Fruit fly (Drosophila melanogaster): ENCODE results near the gene CG1440.

Gene CG1440

dm6 chrX:8436656-8437284 is at the start of gene CG1440:
Gene CG1440, plus strand, starts transcription at chrX:8437057.
- TF ChIP-seq sv (GFP tag; optimal IDR thresholded peaks at IDR 0.05) (peak; percentile 6), OdsH (GFP tag; optimal IDR thresholded peaks at IDR 0.05) (no peak), CG32264 (GFP tag; optimal IDR thresholded peaks at IDR 0.05) (no peak), foxo (GFP tag; optimal IDR thresholded peaks at IDR 0.05) (no peak), dmrt93B (GFP tag; optimal IDR thresholded peaks at IDR 0.05) (no peak), CG9705 (GFP tag; optimal IDR thresholded peaks at IDR 0.05) (peak; percentile 20), pan (optimal IDR thresholded peaks at IDR 0.05) (no peak), usp (GFP tag; optimal IDR thresholded peaks at IDR 0.05) (no peak), Vsx2 (GFP tag; optimal IDR thresholded peaks at IDR 0.05; ENCODE audit: partially characterized antibody) (no peak), h (GFP tag; optimal IDR thresholded peaks at IDR 0.05) (no peak), Myc (optimal IDR thresholded peaks at IDR 0.05) (no peak)

DNA sequence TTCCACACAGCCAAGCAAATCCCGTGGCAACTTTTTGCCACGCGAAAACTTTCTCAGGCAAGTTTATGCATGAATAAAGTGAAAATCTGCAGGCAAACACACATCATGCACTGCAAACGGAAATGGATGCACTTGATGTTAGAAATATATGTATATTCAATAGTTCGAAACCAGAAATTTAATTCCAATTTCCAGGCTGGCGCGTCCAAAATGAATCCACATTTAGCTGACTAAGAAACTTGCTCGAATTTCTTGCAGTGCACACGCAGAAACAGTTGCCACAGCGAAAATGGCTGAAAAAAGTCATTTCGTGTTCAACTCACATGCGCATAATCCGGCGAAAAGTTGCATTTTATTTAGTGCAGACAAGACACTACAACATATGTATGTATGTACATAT is 40.2 kb upstream of the CG1440 start:
- no peak for TF ChIP-seq lola (GFP tag; optimal IDR thresholded peaks at IDR 0.05)
- no peak for TF ChIP-seq fru (GFP tag; optimal IDR thresholded peaks at IDR 0.05)
- no peak for TF ChIP-seq dl (GFP tag; optimal IDR thresholded peaks at IDR 0.05; ENCODE audit: insufficient read depth in 1 of 2, partially characterized antibody in 2 of 2)
- TF ChIP-seq Sp1 (GFP tag; optimal IDR thresholded peaks at IDR 0.05) = no peak
- no peak for TF ChIP-seq dsf (GFP tag; optimal IDR thresholded peaks at IDR 0.05; ENCODE audit: borderline replicate concordance)
- no peak for TF ChIP-seq Myc (optimal IDR thresholded peaks at IDR 0.05)
- TF ChIP-seq sv (GFP tag; optimal IDR thresholded peaks at IDR 0.05) = no peak
- TF ChIP-seq N (GFP tag; optimal IDR thresholded peaks at IDR 0.05) = no peak
- no peak for TF ChIP-seq CrebA (GFP tag; optimal IDR thresholded peaks at IDR 0.05; ENCODE audit: borderline replicate concordance)
- no peak for TF ChIP-seq brk (GFP tag; optimal IDR thresholded peaks at IDR 0.05)
- TF ChIP-seq GATAd (GFP tag; optimal IDR thresholded peaks at IDR 0.05) = no peak

DNA sequence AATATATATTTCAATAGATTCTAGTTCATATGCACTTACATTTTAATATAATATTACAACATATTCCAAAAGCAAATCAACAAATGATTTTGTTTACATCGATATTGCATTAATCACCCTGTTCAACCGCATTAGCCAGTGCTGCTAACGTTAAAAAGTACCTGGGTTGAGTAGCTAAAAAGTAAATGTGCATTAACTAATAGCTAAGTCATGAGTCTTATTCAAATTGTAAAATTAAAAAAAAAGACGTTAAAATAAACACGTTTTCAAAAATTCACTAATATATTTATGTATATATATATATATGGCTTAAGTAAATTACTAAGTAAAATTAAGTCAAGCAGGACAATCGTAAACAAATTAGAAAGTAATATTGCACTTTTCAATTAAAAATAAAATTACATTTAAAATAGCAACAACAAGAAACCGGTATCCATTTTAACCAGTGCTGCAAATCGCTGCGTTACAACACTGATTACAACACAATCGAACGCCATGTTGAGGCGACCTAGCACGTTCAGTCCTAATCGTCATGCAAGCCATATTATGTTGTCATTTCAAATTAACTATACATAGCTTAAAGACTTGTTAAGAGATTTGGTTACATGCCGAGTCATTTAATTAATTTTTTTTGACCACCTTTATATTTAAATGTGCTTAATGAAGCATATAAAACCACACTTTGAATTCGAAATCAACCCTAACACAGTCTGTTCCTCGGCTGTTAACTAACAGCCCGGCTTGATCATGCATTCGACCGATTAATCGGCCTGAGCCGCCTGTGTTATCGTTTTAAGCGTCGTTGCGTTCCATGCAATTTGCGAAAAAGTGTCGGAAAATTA is 38.5 kb upstream of the CG1440 start, which contains the start of gene CG10555:
TSS of gene CG10555 (plus strand) at position 764 of the 842 bp plus-strand sequence.
- peak; percentile 83 to 94 for TF ChIP-seq dl (GFP tag; optimal IDR thresholded peaks at IDR 0.05; ENCODE audit: insufficient read depth in 1 of 2, partially characterized antibody in 2 of 2)
- TF ChIP-seq usp (GFP tag; optimal IDR thresholded peaks at IDR 0.05) = no peak
- TF ChIP-seq lola (GFP tag; optimal IDR thresholded peaks at IDR 0.05) = no peak
- TF ChIP-seq Dif (GFP tag; optimal IDR thresholded peaks at IDR 0.05; ENCODE audit: partially characterized antibody) = peak; percentile 99
- TF ChIP-seq h (GFP tag; optimal IDR thresholded peaks at IDR 0.05) = peak; percentile 84
- peak; percentile 25 for TF ChIP-seq dsf (GFP tag; optimal IDR thresholded peaks at IDR 0.05; ENCODE audit: borderline replicate concordance)
- peak; percentile 84 for TF ChIP-seq Hnf4 (GFP tag; optimal IDR thresholded peaks at IDR 0.05)
- no peak for TF ChIP-seq Rel (GFP tag; optimal IDR thresholded peaks at IDR 0.05)
- peak; percentile 25 for TF ChIP-seq Rel (tag; optimal IDR thresholded peaks at IDR 0.05)
- peak; percentile 45 for TF ChIP-seq brk (GFP tag; optimal IDR thresholded peaks at IDR 0.05)
- TF ChIP-seq Sp1 (GFP tag; optimal IDR thresholded peaks at IDR 0.05) = peak; percentile 35
- TF ChIP-seq Mio (GFP tag; optimal IDR thresholded peaks at IDR 0.05) = no peak
- TF ChIP-seq foxo (GFP tag; optimal IDR thresholded peaks at IDR 0.05) = peak; percentile 23 to 79
- TF ChIP-seq jim (GFP tag; optimal IDR thresholded peaks at IDR 0.05) = no peak
- no peak for TF ChIP-seq Dfd (GFP tag; optimal IDR thresholded peaks at IDR 0.05)
- TF ChIP-seq dmrt93B (GFP tag; optimal IDR thresholded peaks at IDR 0.05) = peak; percentile 82
- no peak for TF ChIP-seq N (GFP tag; optimal IDR thresholded peaks at IDR 0.05)
- peak; percentile 68 for TF ChIP-seq psq (GFP tag; optimal IDR thresholded peaks at IDR 0.05)
- TF ChIP-seq br (GFP tag; optimal IDR thresholded peaks at IDR 0.05) = peak; percentile 82
- TF ChIP-seq Myc (optimal IDR thresholded peaks at IDR 0.05) = peak; percentile 23
- TF ChIP-seq Jra (GFP tag; optimal IDR thresholded peaks at IDR 0.05) = peak; percentile 76
- no peak for TF ChIP-seq CrebA (GFP tag; optimal IDR thresholded peaks at IDR 0.05; ENCODE audit: borderline replicate concordance)
- TF ChIP-seq CG32264 (GFP tag; optimal IDR thresholded peaks at IDR 0.05) = peak; percentile 28
- TF ChIP-seq Vsx2 (GFP tag; optimal IDR thresholded peaks at IDR 0.05; ENCODE audit: partially characterized antibody) = peak; percentile 99
- TF ChIP-seq CG9705 (GFP tag; optimal IDR thresholded peaks at IDR 0.05) = peak; percentile 83
- no peak for TF ChIP-seq Hr78 (GFP tag; optimal IDR thresholded peaks at IDR 0.05)
- TF ChIP-seq rgr (GFP tag; optimal IDR thresholded peaks at IDR 0.05) = peak; percentile 81
- TF ChIP-seq ey (GFP tag; optimal IDR thresholded peaks at IDR 0.05) = peak; percentile 76
- no peak for TF ChIP-seq tai (GFP tag; optimal IDR thresholded peaks at IDR 0.05)
- peak; percentile 52 for TF ChIP-seq OdsH (GFP tag; optimal IDR thresholded peaks at IDR 0.05)
- peak; percentile 88 for TF ChIP-seq HLH106 (tag; optimal IDR thresholded peaks at IDR 0.05)
- peak; percentile 7 for TF ChIP-seq sage (GFP tag; optimal IDR thresholded peaks at IDR 0.05)
- TF ChIP-seq sv (GFP tag; optimal IDR thresholded peaks at IDR 0.05) = peak; percentile 95
- no peak for TF ChIP-seq pan (optimal IDR thresholded peaks at IDR 0.05)
- peak; percentile 72 for TF ChIP-seq woc (GFP tag; optimal IDR thresholded peaks at IDR 0.05)
- peak; percentile 18 for TF ChIP-seq Hr83 (GFP tag; optimal IDR thresholded peaks at IDR 0.05; ENCODE audit: poor library complexity, severe bottlenecking)
- TF ChIP-seq fru (GFP tag; optimal IDR thresholded peaks at IDR 0.05) = peak; percentile 83
- no peak for TF ChIP-seq Abd-B (GFP tag; optimal IDR thresholded peaks at IDR 0.05)
- peak; percentile 29 for TF ChIP-seq GATAd (GFP tag; optimal IDR thresholded peaks at IDR 0.05)

Measured in whole organism, wandering third instar larva.